Worm (Caenorhabditis elegans): ENCODE results near the gene nhr-10.

nhr-10 gene

DNA sequence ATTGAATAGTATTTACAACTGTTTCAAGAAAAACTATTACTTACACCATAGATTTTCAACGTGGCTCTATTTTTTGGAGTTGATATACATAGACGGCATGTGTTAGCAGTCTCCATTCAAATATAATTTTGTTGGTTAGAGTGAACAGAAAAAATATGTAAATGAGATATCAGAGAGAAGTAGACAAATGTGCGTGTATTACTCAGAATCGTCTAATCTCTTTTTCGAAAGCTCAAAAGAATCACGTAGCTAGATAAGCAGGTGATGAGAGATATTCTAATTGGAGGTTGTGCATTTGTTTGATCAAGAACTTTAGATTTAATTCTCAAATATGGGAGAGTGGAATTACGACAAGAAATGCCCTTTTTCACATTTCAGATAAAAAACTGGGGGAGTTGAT is 24.7 kb downstream of the nhr-10 start, which contains the start of gene ZK418.10 (continued):
- no peak for TF ChIP-seq elt-3 (tag; optimal IDR thresholded peaks at IDR 0.05)
- TF ChIP-seq nhr-28 (tag; optimal IDR thresholded peaks at IDR 0.05): no peak
- no peak for TF ChIP-seq unc-130 (tag; optimal IDR thresholded peaks at IDR 0.05)
- no peak for TF ChIP-seq egl-27 (tag; optimal IDR thresholded peaks at IDR 0.05)
- no peak for TF ChIP-seq fkh-10 (GFP tag; optimal IDR thresholded peaks at IDR 0.05)
- TF ChIP-seq isw-1 (GFP tag; IDR thresholded peaks at IDR 0.05): no peak
- TF ChIP-seq hpl-2 (GFP tag; optimal IDR thresholded peaks at IDR 0.05): no peak
- TF ChIP-seq nhr-77 (tag; optimal IDR thresholded peaks at IDR 0.05): no peak
- TF ChIP-seq nhr-20 (tag; optimal IDR thresholded peaks at IDR 0.05): peak; percentile 24
- TF ChIP-seq lin-13 (GFP tag; optimal IDR thresholded peaks at IDR 0.05): no peak
- no peak for TF ChIP-seq rnt-1 (tag; optimal IDR thresholded peaks at IDR 0.05)
- TF ChIP-seq tlp-1 (tag; optimal IDR thresholded peaks at IDR 0.05): no peak
- TF ChIP-seq lin-14 (GFP tag; optimal IDR thresholded peaks at IDR 0.05): no peak
- no peak for TF ChIP-seq ceh-63 (GFP tag; optimal IDR thresholded peaks at IDR 0.05)
- TF ChIP-seq aha-1 (tag; optimal IDR thresholded peaks at IDR 0.05): no peak
- no peak for TF ChIP-seq pqm-1 (tag; optimal IDR thresholded peaks at IDR 0.05)
- no peak for TF ChIP-seq nhr-12 (tag; optimal IDR thresholded peaks at IDR 0.05)
- TF ChIP-seq nhr-76 (tag; optimal IDR thresholded peaks at IDR 0.05): no peak
- TF ChIP-seq efl-1 (optimal IDR thresholded peaks at IDR 0.05): no peak
- peak in 1 of 2 experiments; percentile 45 for TF ChIP-seq efl-1 (GFP tag; optimal IDR thresholded peaks at IDR 0.05 in 1 of 2)
- no peak for TF ChIP-seq ztf-11 (tag; optimal IDR thresholded peaks at IDR 0.05)
- no peak for TF ChIP-seq ceh-90 (tag; optimal IDR thresholded peaks at IDR 0.05)
- TF ChIP-seq nhr-47 (tag; optimal IDR thresholded peaks at IDR 0.05): peak; percentile 67
- TF ChIP-seq ceh-88 (GFP tag; IDR thresholded peaks at IDR 0.05): no peak
- no peak for TF ChIP-seq fkh-4 (tag; optimal IDR thresholded peaks at IDR 0.05; ENCODE audit: borderline replicate concordance)
- no peak for TF ChIP-seq mdl-1 (tag; optimal IDR thresholded peaks at IDR 0.05)
- no peak for TF ChIP-seq C16A3.4 (tag; optimal IDR thresholded peaks at IDR 0.05)
- TF ChIP-seq ets-5 (GFP tag; IDR thresholded peaks at IDR 0.05): no peak
- no peak for TF ChIP-seq grh-1 (GFP tag; IDR thresholded peaks at IDR 0.05)
- TF ChIP-seq swsn-7 (tag; optimal IDR thresholded peaks at IDR 0.05): peak; percentile 35
- TF ChIP-seq lin-39 (tag; optimal IDR thresholded peaks at IDR 0.05): no peak
- peak in 1 of 2 experiments; percentile 21 for TF ChIP-seq lsy-2 (tag; optimal IDR thresholded peaks at IDR 0.05)
- no peak for TF ChIP-seq nhr-19 (GFP tag; conservative IDR thresholded peaks at IDR 0.05)
- TF ChIP-seq unc-86 (tag; optimal IDR thresholded peaks at IDR 0.05): no peak
- TF ChIP-seq nhr-84 (tag; optimal IDR thresholded peaks at IDR 0.05): no peak
- TF ChIP-seq F16B12.6 (tag; optimal IDR thresholded peaks at IDR 0.05): no peak
- peak; percentile 97 for TF ChIP-seq dsc-1 (tag; optimal IDR thresholded peaks at IDR 0.05)

DNA sequence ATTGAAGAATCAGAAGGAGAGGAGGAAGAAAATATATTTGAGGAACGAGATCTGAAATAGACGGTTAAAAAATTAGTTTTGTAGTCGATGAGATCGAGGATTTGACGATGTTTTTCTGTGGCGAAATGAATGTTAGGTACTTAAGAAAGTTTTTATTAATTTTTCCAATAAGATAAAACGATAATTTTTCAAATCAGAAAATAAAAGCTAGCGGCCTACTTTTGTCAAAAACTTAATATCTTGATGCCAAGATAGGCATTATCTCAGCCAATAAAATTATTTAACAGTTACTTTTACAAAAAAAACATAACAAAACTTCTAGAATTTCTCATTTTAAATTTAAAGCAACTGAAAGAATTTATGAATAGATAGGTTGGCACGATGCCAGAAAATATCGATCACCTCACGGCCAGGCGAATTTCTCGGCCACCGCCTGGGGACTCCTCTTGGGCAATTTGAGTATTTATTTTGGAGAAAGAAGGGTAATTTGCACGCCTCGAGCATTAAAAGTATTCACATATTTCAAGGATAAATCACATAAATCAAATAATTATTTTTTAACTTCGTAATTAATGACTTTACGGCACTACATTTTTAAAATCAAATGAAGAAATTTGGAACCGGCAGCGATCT is 27.4 kb downstream of the nhr-10 start, which contains the start of gene fubl-2:
Gene fubl-2 (minus strand): TSS at position 51 of the 633 bp plus-strand sequence.
- TF ChIP-seq mep-1 (tag; optimal IDR thresholded peaks at IDR 0.05) (peak; percentile 51), nhr-85 (tag) (peak; percentile 87), C04F5.9 (tag; optimal IDR thresholded peaks at IDR 0.05) (peak; percentile 45), jun-1 (tag; optimal IDR thresholded peaks at IDR 0.05) (no peak), ceh-82 (tag; optimal IDR thresholded peaks at IDR 0.05) (peak; percentile 12 to 45 (median 20)), nhr-20 (tag; optimal IDR thresholded peaks at IDR 0.05) (peak; percentile 74), ceh-90 (tag; optimal IDR thresholded peaks at IDR 0.05) (peak; percentile 52), nhr-28 (tag; optimal IDR thresholded peaks at IDR 0.05) (no peak), egl-13 (tag; optimal IDR thresholded peaks at IDR 0.05) (peak; percentile 73), snu-23 (GFP tag; optimal IDR thresholded peaks at IDR 0.05) (peak; percentile 71), efl-3 (GFP tag; optimal IDR thresholded peaks at IDR 0.05) (no peak), unc-98 (GFP tag; IDR thresholded peaks at IDR 0.05) (no peak; the same call in 1 of the 2 replicates), blmp-1 (tag; optimal IDR thresholded peaks at IDR 0.05) (peak; percentile 34), F16B12.6 (tag; optimal IDR thresholded peaks at IDR 0.05) (peak; percentile 0), ceh-88 (GFP tag; IDR thresholded peaks at IDR 0.05) (no peak), isw-1 (GFP tag; IDR thresholded peaks at IDR 0.05) (peak; percentile 46), pax-3 (tag; optimal IDR thresholded peaks at IDR 0.05) (peak; percentile 62), tlp-1 (tag; optimal IDR thresholded peaks at IDR 0.05) (no peak), dsc-1 (tag; optimal IDR thresholded peaks at IDR 0.05) (peak; percentile 79), fkh-8 (tag; optimal IDR thresholded peaks at IDR 0.05) (peak; percentile 65), ama-1 (optimal IDR thresholded peaks at IDR 0.05) (no peak), unc-86 (tag; optimal IDR thresholded peaks at IDR 0.05) (peak; percentile 43), snpc-4 (tag; optimal IDR thresholded peaks at IDR 0.05) (peak; percentile 24), C16A3.4 (tag; optimal IDR thresholded peaks at IDR 0.05) (peak; percentile 43), zag-1 (tag; optimal IDR thresholded peaks at IDR 0.05) (no peak), nhr-47 (tag; optimal IDR thresholded peaks at IDR 0.05) (peak; percentile 76), nhr-76 (tag; optimal IDR thresholded peaks at IDR 0.05) (no peak), efl-1 (optimal IDR thresholded peaks at IDR 0.05) (peak; percentile 73 to 74), efl-1 (GFP tag; optimal IDR thresholded peaks at IDR 0.05 in 1 of 2) (peak in 1 of 2 experiments; percentile 51)
